Fruit fly (Drosophila melanogaster) whole organism, wandering third instar larva: ENCODE results near the gene CG5928.

Experiments used
- HLH106 ChIP-seq: fragments of 200-800 bp; optimal IDR thresholded peaks from 3 replicates; lab custom pipeline; 2019; ENCODE audit warnings: missing biosample characterization, mild to moderate bottlenecking, missing genetic modification characterization, moderate library complexity
- OdsH ChIP-seq: fragments of 200-800 bp; sonication (Bioruptor generic); optimal IDR thresholded peaks from 2 replicates; lab custom pipeline; 2016; ENCODE audit warnings: missing biosample characterization, mild to moderate bottlenecking, missing genetic modification characterization
- br ChIP-seq: fragments of 200-800 bp; sonication (Bioruptor generic); optimal IDR thresholded peaks from 2 replicates; lab custom pipeline; 2016; ENCODE audit warnings: missing biosample characterization, missing genetic modification characterization
- fru ChIP-seq: fragments of 200-800 bp; sonication (Bioruptor generic); optimal IDR thresholded peaks from 3 replicates; lab custom pipeline; 2016; ENCODE audit warnings: missing biosample characterization, mild to moderate bottlenecking, missing genetic modification characterization
- pan ChIP-seq: fragments of >200 bp; optimal IDR thresholded peaks from 2 replicates; lab custom pipeline; 2017
- usp ChIP-seq: fragments of >200 bp; optimal IDR thresholded peaks from 2 replicates; lab custom pipeline; 2017; ENCODE audit warnings: missing biosample characterization, missing genetic modification characterization

dm6 chrX:6029015-6029414 lies 38.7 kb upstream of the CG5928 start:
- no peak for TF ChIP-seq HLH106 (tag; lab: Kevin White, UChicago)
- no peak for TF ChIP-seq br
- no peak for TF ChIP-seq OdsH
- no peak for TF ChIP-seq fru (GFP tag; lab: Kevin White, UChicago)
- TF ChIP-seq pan (lab: Kevin White, UChicago): no peak
- no peak for TF ChIP-seq usp (GFP tag; lab: Kevin White, UChicago)
